Worm (Caenorhabditis elegans): ENCODE results near the gene srh-234.

- TF ChIP-seq hnd-1 (tag; optimal IDR thresholded peaks at IDR 0.05) (no peak), ceh-36 (tag; optimal IDR thresholded peaks at IDR 0.05) (no peak), sea-1 (GFP tag; conservative IDR thresholded peaks at IDR 0.05) (no peak), ceh-13 (GFP tag; optimal IDR thresholded peaks at IDR 0.05) (no peak)
Observed at ce11 chrV:7622011-7622465, 29.6 kb downstream of the srh-234 start, which contains the start of gene C50E3.12.
